Worm (Caenorhabditis elegans): Measurements from ENCODE around the gene ify-1.

ify-1 gene

ce11 chrII:5099649-5100048, 44.7 kb upstream of the ify-1 start, which contains the start of gene C04G6.6:
Gene C04G6.6 (minus strand): TSS chrII:5099749.
- TF ChIP-seq elt-2 (tag; optimal IDR thresholded peaks at IDR 0.05): no peak
- TF ChIP-seq ceh-8 (GFP tag; optimal IDR thresholded peaks at IDR 0.05): no peak
- TF ChIP-seq elt-3 (tag; optimal IDR thresholded peaks at IDR 0.05): no peak
- no peak for TF ChIP-seq tbx-2 (tag; optimal IDR thresholded peaks at IDR 0.05)

- no peak for TF ChIP-seq rnt-1 (tag; optimal IDR thresholded peaks at IDR 0.05)
Measured at ce11 chrII:5099034-5099433, 44.1 kb upstream of the ify-1 start.

- TF ChIP-seq hlh-4 (tag; optimal IDR thresholded peaks at IDR 0.05): no peak
- no peak for TF ChIP-seq unc-130 (tag; optimal IDR thresholded peaks at IDR 0.05)
- no peak for TF ChIP-seq lin-14 (GFP tag; optimal IDR thresholded peaks at IDR 0.05)
- TF ChIP-seq egl-27 (tag; optimal IDR thresholded peaks at IDR 0.05): no peak
- TF ChIP-seq fkh-10 (GFP tag; optimal IDR thresholded peaks at IDR 0.05): no peak
- no peak for TF ChIP-seq irx-1 (tag; optimal IDR thresholded peaks at IDR 0.05)
Measured at ce11 chrII:5093945-5094344, 39.0 kb upstream of the ify-1 start, which contains the start of gene C04G6.13. Gene C04G6.13 (plus strand): TSS chrII:5094245.

- TF ChIP-seq mab-9 (GFP tag; IDR thresholded peaks at IDR 0.05) (no peak), egl-13 (tag; optimal IDR thresholded peaks at IDR 0.05) (no peak), jun-1 (tag; optimal IDR thresholded peaks at IDR 0.05) (no peak), vab-15 (tag; optimal IDR thresholded peaks at IDR 0.05) (no peak), lin-35 (GFP tag; optimal IDR thresholded peaks at IDR 0.05) (peak; percentile 37 to 45), zag-1 (tag; optimal IDR thresholded peaks at IDR 0.05) (no peak), C04F5.9 (tag; optimal IDR thresholded peaks at IDR 0.05) (no peak), snpc-4 (tag; optimal IDR thresholded peaks at IDR 0.05) (peak; percentile 29), C34B4.2 (tag; optimal IDR thresholded peaks at IDR 0.05) (no peak), nhr-77 (tag; optimal IDR thresholded peaks at IDR 0.05) (peak; percentile 32), mef-2 (tag; optimal IDR thresholded peaks at IDR 0.05) (no peak), lin-15B (tag; optimal IDR thresholded peaks at IDR 0.05) (no peak), nhr-12 (tag; optimal IDR thresholded peaks at IDR 0.05) (no peak), elt-2 (tag; optimal IDR thresholded peaks at IDR 0.05) (peak; percentile 78), hpl-2 (GFP tag; optimal IDR thresholded peaks at IDR 0.05) (no peak), ceh-8 (GFP tag; optimal IDR thresholded peaks at IDR 0.05) (no peak), ceh-63 (GFP tag; optimal IDR thresholded peaks at IDR 0.05) (no peak), egl-27 (tag; optimal IDR thresholded peaks at IDR 0.05) (no peak), lin-14 (GFP tag; optimal IDR thresholded peaks at IDR 0.05) (peak; percentile 94), nhr-71 (tag; optimal IDR thresholded peaks at IDR 0.05) (peak; percentile 72), ces-1 (GFP tag; optimal IDR thresholded peaks at IDR 0.05) (no peak), pag-3 (tag; optimal IDR thresholded peaks at IDR 0.05; ENCODE audit: borderline replicate concordance, insufficient read depth) (no peak), dpl-1 (GFP tag; optimal IDR thresholded peaks at IDR 0.05) (peak; percentile 10 to 56 (median 35)), isw-1 (GFP tag; IDR thresholded peaks at IDR 0.05) (no peak; the same call in 1 of the 2 replicates), aha-1 (tag; optimal IDR thresholded peaks at IDR 0.05) (no peak), ceh-90 (tag; optimal IDR thresholded peaks at IDR 0.05) (no peak), aly-2 (tag; optimal IDR thresholded peaks at IDR 0.05) (no peak), ceh-88 (GFP tag; IDR thresholded peaks at IDR 0.05) (no peak), nhr-11 (tag; optimal IDR thresholded peaks at IDR 0.05) (no peak), sox-4 (tag; optimal IDR thresholded peaks at IDR 0.05) (no peak), mdl-1 (tag; optimal IDR thresholded peaks at IDR 0.05) (peak in 1 of 2 experiments; percentile 74), dsc-1 (tag; optimal IDR thresholded peaks at IDR 0.05) (peak; percentile 18), F16B12.6 (tag; optimal IDR thresholded peaks at IDR 0.05) (peak; percentile 24), fos-1 (tag; optimal IDR thresholded peaks at IDR 0.05) (peak; percentile 30), nhr-237 (tag; optimal IDR thresholded peaks at IDR 0.05) (no peak), efl-1 (optimal IDR thresholded peaks at IDR 0.05) (peak; percentile 52 to 65), efl-1 (GFP tag; optimal IDR thresholded peaks at IDR 0.05 in 1 of 2) (peak; percentile 31 to 94), unc-130 (tag; optimal IDR thresholded peaks at IDR 0.05) (peak; percentile 29), C16A3.4 (tag; optimal IDR thresholded peaks at IDR 0.05) (no peak)
Measured at ce11 chrII:5092362-5093281, 37.6 kb upstream of the ify-1 start, which contains the start of gene C04G6.2. Gene C04G6.2 (plus strand): TSS chrII:5093231.
